Fruit fly (Drosophila melanogaster) S2 (cell line): ENCODE data around the gene eIF4H2.

ENCODE experiments used
- CG8478 ChIP-seq: fragments of >200 bp; optimal IDR thresholded peaks from 2 replicates; lab custom pipeline; 2018
- CTCF ChIP-seq, 2 experiments: fragments of >200 bp; optimal IDR thresholded peaks; 2 replicates each; lab custom pipeline; 2018

- TF ChIP-seq CG8478 (lab: Kevin White, UChicago) (no peak), CTCF (optimal IDR thresholded peaks at IDR 0.05; lab: Kevin White, UChicago) (no peak)
Observed at dm6 chr3R:30734576-30734975, 8.7 kb downstream of the eIF4H2 start.
